Worm (Caenorhabditis elegans) whole organism, L1 larva: ENCODE measurements around the gene btb-12.
A peak's percentile ranks its signal among the peaks of the same experiment; 100 is the strongest.

Source experiments
- C04F5.9 ChIP-seq: sonication (generic microtip); optimal IDR thresholded peaks from 2 replicates; lab custom pipeline; 2016; ENCODE audit warnings: missing genetic modification characterization, missing compliant biosample characterization
- C16A3.4 ChIP-seq: fragments of 150-350 bp; optimal IDR thresholded peaks from 2 replicates; lab custom pipeline; 2014; ENCODE audit warnings: missing biosample characterization, missing genetic modification characterization
- Y116A8C.19 ChIP-seq: sonication (generic microtip); optimal IDR thresholded peaks from 2 replicates; lab custom pipeline; 2016; ENCODE audit warnings: missing compliant biosample characterization, missing genetic modification characterization, borderline replicate concordance
- alr-1 ChIP-seq: fragments of 200-800 bp; sonication (Bioruptor generic); optimal IDR thresholded peaks from 2 replicates; lab custom pipeline; 2018; ENCODE audit warnings: borderline replicate concordance, mild to moderate bottlenecking, missing genetic modification characterization, missing compliant biosample characterization
- ama-1 ChIP-seq: fragments of 150-350 bp; optimal IDR thresholded peaks from 2 replicates; lab custom pipeline; 2014
- ceh-8 ChIP-seq: fragments of 200-800 bp; sonication (Bioruptor generic); optimal IDR thresholded peaks from 2 replicates; lab custom pipeline; 2018; ENCODE audit warnings: mild to moderate bottlenecking, missing genetic modification characterization, moderate library complexity, missing compliant biosample characterization
- ceh-90 ChIP-seq: sonication (generic microtip); optimal IDR thresholded peaks from 2 replicates; lab custom pipeline; 2016; ENCODE audit warnings: missing genetic modification characterization, missing compliant biosample characterization
- dsc-1 ChIP-seq: sonication (generic microtip); optimal IDR thresholded peaks from 2 replicates; lab custom pipeline; 2016; ENCODE audit warnings: mild to moderate bottlenecking, missing genetic modification characterization, missing compliant biosample characterization
- efl-1 ChIP-seq, 4 experiments: fragments of 150-350 bp; optimal IDR thresholded peaks in 3 of 4; peaks in 1 of 4; 1 replicate in 1 of 4; 2 replicates in 3 of 4; lab custom pipeline; 2014; ENCODE audit warnings: missing biosample characterization in 2 of 4, missing genetic modification characterization in 2 of 4, missing genetic modification reagents in 2 of 4
- efl-3 ChIP-seq: fragments of 200-800 bp; sonication (Bioruptor generic); optimal IDR thresholded peaks from 2 replicates; lab custom pipeline; 2018; ENCODE audit warnings: mild to moderate bottlenecking, missing genetic modification characterization, missing compliant biosample characterization
- egl-13 ChIP-seq: sonication (generic microtip); optimal IDR thresholded peaks from 2 replicates; lab custom pipeline; 2016; ENCODE audit warnings: missing genotype, missing genetic modification reagents, missing genetic modification characterization, missing compliant biosample characterization
- egl-27 ChIP-seq, 2 experiments: fragments of 150-350 bp in 1 of 2; sonication (generic microtip); optimal IDR thresholded peaks; 3 replicates each; lab custom pipeline; 2017 to 2018; ENCODE audit warnings: missing biosample characterization in 2 of 2, missing genetic modification characterization in 2 of 2, missing genetic modification reagents in 2 of 2
- elt-2 ChIP-seq: sonication (generic microtip); optimal IDR thresholded peaks from 2 replicates; lab custom pipeline; 2016; ENCODE audit warnings: missing genetic modification characterization, mild to moderate bottlenecking, inconsistent platforms, missing compliant biosample characterization, missing genetic modification reagents
- ets-5 ChIP-seq: fragments of 200-800 bp; sonication (Bioruptor generic); IDR thresholded peaks from 2 replicates; pipeline ENCODE4 v1.3.6; 2022; ENCODE audit warnings: missing genetic modification characterization, missing compliant biosample characterization
- grh-1 ChIP-seq: fragments of 200-800 bp; sonication (Bioruptor generic); IDR thresholded peaks from 2 replicates; pipeline ENCODE4 v1.3.6; 2022; ENCODE audit warnings: missing genetic modification reagents, missing genetic modification characterization, missing compliant biosample characterization
- hlh-17 ChIP-seq: fragments of 200-800 bp; sonication (Bioruptor generic); optimal IDR thresholded peaks from 2 replicates; lab custom pipeline; 2018; ENCODE audit warnings: missing genetic modification characterization, mild to moderate bottlenecking, missing compliant biosample characterization, moderate library complexity, borderline replicate concordance
- irx-1 ChIP-seq: sonication (generic microtip); optimal IDR thresholded peaks from 2 replicates; lab custom pipeline; 2016; ENCODE audit warnings: missing genetic modification characterization, missing compliant biosample characterization
- jun-1 ChIP-seq: fragments of 150-350 bp; optimal IDR thresholded peaks from 2 replicates; lab custom pipeline; 2014; ENCODE audit warnings: missing biosample characterization, missing genetic modification reagents, missing genetic modification characterization
- lin-14 ChIP-seq: fragments of 200-800 bp; sonication (Bioruptor generic); optimal IDR thresholded peaks from 2 replicates; lab custom pipeline; 2018; ENCODE audit warnings: mild to moderate bottlenecking, missing genetic modification characterization, moderate library complexity, missing compliant biosample characterization
- lir-3 ChIP-seq: sonication (generic microtip); optimal IDR thresholded peaks from 2 replicates; lab custom pipeline; 2016; ENCODE audit warnings: mild to moderate bottlenecking, missing genetic modification characterization, moderate library complexity, missing compliant biosample characterization; ENCODE audit not compliant: poor library complexity
- mab-9 ChIP-seq: fragments of 200-800 bp; sonication (Bioruptor generic); IDR thresholded peaks from 2 replicates; pipeline ENCODE4 v1.3.6; 2022; ENCODE audit warnings: missing genetic modification reagents, missing genetic modification characterization, missing compliant biosample characterization
- nhr-20 ChIP-seq: sonication (generic microtip); optimal IDR thresholded peaks from 2 replicates; lab custom pipeline; 2016; ENCODE audit warnings: mild to moderate bottlenecking, missing genetic modification characterization, missing compliant biosample characterization
- nhr-77 ChIP-seq: fragments of 150-350 bp; optimal IDR thresholded peaks from 2 replicates; lab custom pipeline; 2014; ENCODE audit warnings: missing biosample characterization, missing genetic modification characterization
- nhr-85 ChIP-seq: sonication (generic microtip); peaks from one replicate; lab custom pipeline; 2016; ENCODE audit warnings: missing genetic modification characterization, inconsistent platforms, missing compliant biosample characterization
- sptf-1 ChIP-seq: fragments of 150-350 bp; optimal IDR thresholded peaks from 2 replicates; lab custom pipeline; 2014; ENCODE audit warnings: missing biosample characterization, missing genetic modification characterization
- sup-37 ChIP-seq: fragments of 200-800 bp; sonication (Bioruptor generic); optimal IDR thresholded peaks from 2 replicates; lab custom pipeline; 2018; ENCODE audit warnings: mild to moderate bottlenecking, missing genetic modification characterization, missing compliant biosample characterization
- swsn-7 ChIP-seq: sonication (generic microtip); optimal IDR thresholded peaks from 2 replicates; lab custom pipeline; 2016; ENCODE audit warnings: missing genetic modification characterization, missing compliant biosample characterization
- tlp-1 ChIP-seq: fragments of 150-350 bp; optimal IDR thresholded peaks from 2 replicates; lab custom pipeline; 2014; ENCODE audit warnings: missing biosample characterization, missing genetic modification characterization
- unc-62 ChIP-seq: fragments of 150-350 bp; optimal IDR thresholded peaks from 2 replicates; lab custom pipeline; 2014; ENCODE audit warnings: missing biosample characterization, missing genetic modification reagents, missing genetic modification characterization
- unc-98 ChIP-seq: fragments of 200-800 bp; sonication (Bioruptor generic); IDR thresholded peaks from 2 replicates; pipeline ENCODE4 v1.3.6; 2022; ENCODE audit warnings: missing genetic modification characterization, missing compliant biosample characterization
- xbp-1 ChIP-seq: sonication (generic microtip); optimal IDR thresholded peaks from 2 replicates; lab custom pipeline; 2016; ENCODE audit warnings: missing genetic modification characterization, missing compliant biosample characterization

btb-12 gene

DNA sequence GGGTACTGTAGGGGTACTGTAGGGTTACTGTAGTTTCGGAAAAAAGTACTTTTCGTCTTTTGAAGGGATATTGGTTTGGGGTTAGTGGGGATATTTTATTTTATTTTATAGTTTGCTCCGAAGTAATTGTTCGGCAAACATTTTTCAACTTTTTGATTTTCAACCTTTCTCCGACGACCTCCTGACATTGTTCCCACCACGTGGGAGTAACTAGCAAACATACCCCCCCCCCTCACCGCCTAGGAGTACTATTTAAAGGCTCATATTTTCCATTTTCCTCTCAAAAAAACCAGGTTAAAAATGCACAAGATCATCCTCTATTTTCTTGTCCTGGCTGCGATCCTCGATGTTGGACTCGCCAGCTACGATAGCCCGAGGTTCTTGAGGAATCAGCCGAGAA, 11.0 kb downstream of the btb-12 start, which contains the start of gene srlf-29:
Gene srlf-29, plus strand, starts transcription at position 301 of the 400 bp plus-strand sequence.
- TF ChIP-seq nhr-77 (tag; lab: Kevin White, UChicago): no peak
- TF ChIP-seq, all 84 proteins: peak for 0

DNA sequence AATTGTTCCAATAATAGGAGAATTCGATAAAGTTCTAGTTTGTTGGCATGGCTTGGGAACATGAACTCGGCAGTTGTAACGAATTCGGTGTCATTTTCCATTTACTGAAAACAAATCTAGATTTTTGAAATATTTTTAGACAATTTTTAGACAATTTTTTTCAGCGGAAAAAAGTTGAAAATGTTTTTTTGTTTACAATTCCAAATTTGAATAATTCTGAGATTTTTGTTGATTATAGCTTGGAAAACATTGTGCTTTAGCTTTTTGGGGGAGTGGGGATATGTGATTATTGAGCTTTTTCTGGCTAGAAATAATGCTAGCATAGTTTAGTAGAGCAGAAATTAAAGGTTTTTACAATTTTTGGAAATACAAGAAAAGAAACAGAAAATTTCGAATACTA, 13.9 kb downstream of the btb-12 start, which contains the start of gene srw-97:
Gene srw-97, minus strand, starts transcription at position 101 of the 400 bp plus-strand sequence.
- no peak for TF ChIP-seq xbp-1 (tag; lab: Kevin White, UChicago)
- no peak for TF ChIP-seq nhr-85 (tag; lab: Kevin White, UChicago)
- no peak for TF ChIP-seq elt-2 (tag; lab: Kevin White, UChicago)
- no peak for TF ChIP-seq efl-3 (GFP tag; lab: Kevin White, UChicago)
- TF ChIP-seq unc-98 (GFP tag; lab: Robert Waterston, UW): no peak
- TF ChIP-seq tlp-1 (tag; lab: Kevin White, UChicago): no peak
- no peak for TF ChIP-seq sptf-1 (tag; lab: Kevin White, UChicago)
- no peak for TF ChIP-seq unc-62 (GFP tag; lab: Kevin White, UChicago)
- no peak for TF ChIP-seq irx-1 (tag; lab: Kevin White, UChicago)

ce11 chrII:1670260-1670879, 15.4 kb downstream of the btb-12 start, which contains the start of gene nhx-6:
TSS of gene nhx-6 (plus strand) at chrII:1670829.
- TF ChIP-seq unc-62 (GFP tag; lab: Kevin White, UChicago): no peak
- no peak for TF ChIP-seq swsn-7 (tag; lab: Kevin White, UChicago)
- TF ChIP-seq C16A3.4 (tag; lab: Kevin White, UChicago): no peak
- TF ChIP-seq elt-2 (tag; lab: Kevin White, UChicago): peak; percentile 77
- TF ChIP-seq lir-3 (tag; lab: Kevin White, UChicago): no peak
- no peak for TF ChIP-seq irx-1 (tag; lab: Kevin White, UChicago)

DNA sequence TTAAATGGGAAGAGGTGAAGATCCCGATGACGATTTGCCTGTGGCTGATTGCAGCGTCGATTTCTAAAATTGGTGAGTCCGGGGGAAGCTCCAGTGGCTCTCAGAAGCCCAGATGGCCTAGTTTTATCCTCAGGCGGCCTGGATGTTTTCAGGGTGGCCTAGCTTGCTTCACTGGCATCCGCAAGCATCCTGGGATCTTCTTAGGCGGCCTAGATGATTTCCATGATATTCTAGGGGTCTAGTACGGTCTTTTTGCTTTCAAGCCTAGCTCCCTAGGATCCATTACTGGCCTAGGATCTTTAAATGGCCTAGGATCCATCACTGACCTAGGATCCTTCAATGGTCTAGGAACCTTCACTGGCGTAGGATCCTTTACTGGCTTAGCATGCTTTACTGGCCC, 16.0 kb downstream of the btb-12 start:
- no peak for TF ChIP-seq efl-1 (optimal IDR thresholded peaks at IDR 0.05; lab: Kevin White, UChicago)
- peak in 1 of 2 experiments; percentile 23 for TF ChIP-seq efl-1 (GFP tag; optimal IDR thresholded peaks at IDR 0.05 in 1 of 2; lab: Kevin White, UChicago)
- TF ChIP-seq ceh-8: no peak

DNA sequence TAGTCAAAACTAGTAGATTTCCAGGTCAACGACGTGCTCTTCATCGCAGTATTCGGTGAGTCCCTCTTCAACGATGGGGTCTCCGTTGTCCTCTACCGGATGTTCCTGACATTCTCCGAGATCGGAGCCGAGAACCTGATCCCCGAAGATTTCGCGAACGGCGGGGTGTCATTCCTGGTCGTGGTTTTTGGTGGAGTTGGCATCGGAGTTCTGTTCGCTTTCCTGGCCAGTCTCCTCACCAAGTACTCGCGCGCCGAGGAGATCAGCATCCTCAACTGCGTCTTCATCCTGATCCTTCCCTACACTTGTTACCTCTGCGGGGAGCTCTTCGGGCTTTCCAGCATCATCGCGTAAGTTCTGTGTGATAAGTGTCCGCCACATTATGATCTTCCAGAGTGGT, 17.7 kb downstream of the btb-12 start:
- TF ChIP-seq xbp-1 (tag; lab: Kevin White, UChicago) (no peak), alr-1 (tag; lab: Kevin White, UChicago) (no peak), ets-5 (GFP tag; lab: Robert Waterston, UW) (no peak), egl-13 (no peak), ama-1 (lab: Kevin White, UChicago) (no peak), grh-1 (GFP tag; lab: Robert Waterston, UW) (no peak), lin-14 (GFP tag; lab: Kevin White, UChicago) (no peak), mab-9 (GFP tag; lab: Robert Waterston, UW) (no peak), nhr-85 (tag; lab: Kevin White, UChicago) (no peak), sup-37 (no peak), ceh-90 (tag; lab: Kevin White, UChicago) (no peak), dsc-1 (tag; lab: Kevin White, UChicago) (no peak), hlh-17 (GFP tag; lab: Kevin White, UChicago) (no peak), nhr-20 (tag; lab: Kevin White, UChicago) (no peak), jun-1 (tag; lab: Kevin White, UChicago) (no peak)

- no peak for TF ChIP-seq sup-37
- no peak for TF ChIP-seq C04F5.9 (tag; lab: Kevin White, UChicago)
- no peak for TF ChIP-seq egl-27 (tag; optimal IDR thresholded peaks at IDR 0.05; lab: Kevin White, UChicago)
- no peak for TF ChIP-seq irx-1 (tag; lab: Kevin White, UChicago)
- no peak for TF ChIP-seq Y116A8C.19 (tag; lab: Kevin White, UChicago)
- TF ChIP-seq, all 84 proteins: peak for 0
These were observed 21.1 kb downstream of the btb-12 start, which contains the start of gene fbxb-17 for ce11 chrII:1676088-1676487. TSS of gene fbxb-17 (plus strand) at chrII:1676388.
